Worm (Caenorhabditis elegans) whole organism, mixed stage, embryonic: ENCODE measurements around the gene ZC155.4.

ENCODE experiments used
- M03D4.4 ChIP-seq: sonication (generic microtip); optimal IDR thresholded peaks from 2 replicates; lab custom pipeline; 2017; ENCODE audit warnings: mild to moderate bottlenecking, missing genetic modification characterization, missing compliant biosample characterization
- bed-3 ChIP-seq: fragments of 200-800 bp; sonication (Bioruptor generic); optimal IDR thresholded peaks from 3 replicates; lab custom pipeline; 2018; ENCODE audit warnings: mild to moderate bottlenecking, missing genetic modification characterization, moderate library complexity, missing compliant biosample characterization
- blmp-1 ChIP-seq: fragments of 150-350 bp; optimal IDR thresholded peaks from 2 replicates; lab custom pipeline; 2014; ENCODE audit warnings: missing biosample characterization, missing genetic modification characterization
- ceh-39 ChIP-seq: fragments of 150-350 bp; optimal IDR thresholded peaks from 2 replicates; lab custom pipeline; 2014; ENCODE audit warnings: missing biosample characterization, missing genetic modification characterization
- ceh-43 ChIP-seq: fragments of 200-800 bp; sonication (Bioruptor generic); optimal IDR thresholded peaks from 2 replicates; lab custom pipeline; 2018; ENCODE audit warnings: mild to moderate bottlenecking, missing genetic modification characterization, moderate library complexity, missing compliant biosample characterization
- ceh-83 ChIP-seq: fragments of 200-800 bp; sonication (Bioruptor generic); optimal IDR thresholded peaks from 2 replicates; lab custom pipeline; 2018; ENCODE audit warnings: mild to moderate bottlenecking, missing genetic modification characterization, missing compliant biosample characterization
- ces-1 ChIP-seq: fragments of 150-350 bp; optimal IDR thresholded peaks from 2 replicates; lab custom pipeline; 2014; ENCODE audit warnings: missing biosample characterization, missing genetic modification reagents, missing genetic modification characterization
- cnd-1 ChIP-seq: fragments of 200-800 bp; sonication (Bioruptor generic); optimal IDR thresholded peaks from 2 replicates; lab custom pipeline; 2018; ENCODE audit warnings: mild to moderate bottlenecking, missing genetic modification characterization, missing compliant biosample characterization
- drap-1 ChIP-seq: fragments of 200-800 bp; sonication (Bioruptor generic); optimal IDR thresholded peaks from 3 replicates; lab custom pipeline; 2018; ENCODE audit warnings: mild to moderate bottlenecking, missing genetic modification characterization, missing compliant biosample characterization
- elt-1 ChIP-seq: sonication (generic microtip); optimal IDR thresholded peaks from 2 replicates; lab custom pipeline; 2017; ENCODE audit warnings: missing genetic modification characterization, mild to moderate bottlenecking, missing compliant biosample characterization, antibody characterized with exemption, moderate library complexity, borderline replicate concordance; ENCODE audit not compliant: insufficient read depth
- elt-3 ChIP-seq: fragments of 150-350 bp; optimal IDR thresholded peaks from 2 replicates; lab custom pipeline; 2014; ENCODE audit warnings: missing biosample characterization, missing genetic modification characterization
- flh-1 ChIP-seq: fragments of 200-800 bp; sonication (Bioruptor generic); optimal IDR thresholded peaks from 2 replicates; lab custom pipeline; 2018; ENCODE audit warnings: mild to moderate bottlenecking, missing genetic modification characterization, moderate library complexity, missing compliant biosample characterization
- ham-2 ChIP-seq: fragments of 200-800 bp; sonication (Bioruptor generic); optimal IDR thresholded peaks from 2 replicates; lab custom pipeline; 2018; ENCODE audit warnings: mild to moderate bottlenecking, missing genetic modification characterization, missing compliant biosample characterization
- hlh-1 ChIP-seq: fragments of 150-350 bp; optimal IDR thresholded peaks from 2 replicates; lab custom pipeline; 2014; ENCODE audit warnings: missing biosample characterization, missing genetic modification reagents, missing genetic modification characterization
- lin-13 ChIP-seq: fragments of 150-350 bp; optimal IDR thresholded peaks from 2 replicates; lab custom pipeline; 2014; ENCODE audit warnings: missing biosample characterization, missing genetic modification characterization
- lin-32 ChIP-seq: fragments of 200-800 bp; sonication (Bioruptor generic); optimal IDR thresholded peaks from 2 replicates; lab custom pipeline; 2018; ENCODE audit warnings: mild to moderate bottlenecking, missing genetic modification characterization, missing compliant biosample characterization
- lsy-2 ChIP-seq: fragments of 150-350 bp; optimal IDR thresholded peaks from 2 replicates; lab custom pipeline; 2014; ENCODE audit warnings: missing biosample characterization, missing genetic modification characterization
- mab-5 ChIP-seq: fragments of 150-350 bp; optimal IDR thresholded peaks from 2 replicates; lab custom pipeline; 2014; ENCODE audit warnings: missing biosample characterization, missing genetic modification characterization
- mep-1 ChIP-seq: fragments of 150-350 bp; optimal IDR thresholded peaks from 2 replicates; lab custom pipeline; 2017; ENCODE audit warnings: missing biosample characterization, missing genetic modification reagents, missing genetic modification characterization, inconsistent platforms
- mls-2 ChIP-seq: sonication (generic microtip); optimal IDR thresholded peaks from 2 replicates; lab custom pipeline; 2016; ENCODE audit warnings: mild to moderate bottlenecking, missing genetic modification characterization, moderate library complexity, missing compliant biosample characterization
- nhr-12 ChIP-seq: fragments of 150-350 bp; optimal IDR thresholded peaks from 2 replicates; lab custom pipeline; 2014; ENCODE audit warnings: missing biosample characterization, missing genetic modification characterization
- nhr-2 ChIP-seq: fragments of 150-350 bp; optimal IDR thresholded peaks from 2 replicates; lab custom pipeline; 2014; ENCODE audit warnings: missing biosample characterization, missing genetic modification characterization
- nhr-237 ChIP-seq: fragments of 150-350 bp; optimal IDR thresholded peaks from 2 replicates; lab custom pipeline; 2014; ENCODE audit warnings: missing biosample characterization, missing genetic modification characterization
- nhr-28 ChIP-seq: fragments of 150-350 bp; optimal IDR thresholded peaks from 2 replicates; lab custom pipeline; 2014; ENCODE audit warnings: missing biosample characterization, missing genetic modification characterization
- nhr-76 ChIP-seq: sonication (generic microtip); optimal IDR thresholded peaks from 2 replicates; lab custom pipeline; 2017; ENCODE audit warnings: missing biosample characterization, missing genetic modification characterization
- pha-4 ChIP-seq: fragments of 150-350 bp; optimal IDR thresholded peaks from 2 replicates; lab custom pipeline; 2018; ENCODE audit warnings: missing biosample characterization, missing genetic modification reagents, missing genetic modification characterization
- sem-2 ChIP-seq: fragments of 200-800 bp; sonication (Bioruptor generic); optimal IDR thresholded peaks from 2 replicates; lab custom pipeline; 2018; ENCODE audit warnings: mild to moderate bottlenecking, missing genetic modification characterization, missing compliant biosample characterization
- snpc-4 ChIP-seq: fragments of 150-350 bp; optimal IDR thresholded peaks from 2 replicates; lab custom pipeline; 2014; ENCODE audit warnings: missing biosample characterization, missing genetic modification characterization
- sptf-1 ChIP-seq: sonication (generic microtip); optimal IDR thresholded peaks from 2 replicates; lab custom pipeline; 2017; ENCODE audit warnings: mild to moderate bottlenecking, missing genetic modification characterization, moderate library complexity, missing compliant biosample characterization
- tbx-8 ChIP-seq: fragments of 200-800 bp; sonication (Bioruptor generic); optimal IDR thresholded peaks from 2 replicates; lab custom pipeline; 2018; ENCODE audit warnings: mild to moderate bottlenecking, missing genetic modification characterization, moderate library complexity, missing compliant biosample characterization
- unc-120 ChIP-seq: sonication (generic microtip); optimal IDR thresholded peaks from 2 replicates; lab custom pipeline; 2017; ENCODE audit warnings: missing genetic modification characterization, missing compliant biosample characterization; ENCODE audit not compliant: poor library complexity, severe bottlenecking
- unc-39 ChIP-seq: fragments of 150-350 bp; optimal IDR thresholded peaks from 2 replicates; lab custom pipeline; 2014; ENCODE audit warnings: missing biosample characterization, missing genetic modification characterization
- unc-62 ChIP-seq: fragments of 150-350 bp; optimal IDR thresholded peaks from 2 replicates; lab custom pipeline; 2014; ENCODE audit warnings: missing biosample characterization, missing genetic modification reagents, missing genetic modification characterization
- zip-8 ChIP-seq: fragments of 150-350 bp; optimal IDR thresholded peaks from 2 replicates; lab custom pipeline; 2014; ENCODE audit warnings: missing biosample characterization, missing genetic modification characterization
- ztf-11 ChIP-seq: fragments of 150-350 bp; optimal IDR thresholded peaks from 2 replicates; lab custom pipeline; 2014; ENCODE audit warnings: missing biosample characterization, missing genetic modification characterization

The ZC155.4 gene

ce11 chrIII:5233140-5233539 lies 17.9 kb upstream of the ZC155.4 start:
- no peak for TF ChIP-seq lsy-2
- TF ChIP-seq pha-4: peak; percentile 35

ce11 chrIII:5230415-5230814 lies 15.1 kb upstream of the ZC155.4 start, which contains the start of gene prmt-5:
Gene prmt-5, plus strand, starts transcription at chrIII:5230555.
- TF ChIP-seq ceh-83 (GFP tag; lab: Kevin White, UChicago) (no peak), cnd-1 (tag; lab: Kevin White, UChicago) (no peak), pha-4 (no peak), unc-120 (no peak), ceh-43 (GFP tag; lab: Kevin White, UChicago) (no peak), bed-3 (GFP tag; lab: Kevin White, UChicago) (no peak), unc-62 (GFP tag; lab: Kevin White, UChicago) (no peak), zip-8 (no peak), unc-39 (no peak), nhr-76 (tag; lab: Kevin White, UChicago) (no peak), elt-1 (tag; lab: Kevin White, UChicago) (no peak), sem-2 (no peak), mab-5 (tag; lab: Kevin White, UChicago) (no peak), mls-2 (no peak), tbx-8 (no peak)

ce11 chrIII:5229511-5230250 lies 14.4 kb upstream of the ZC155.4 start:
- TF ChIP-seq bed-3 (GFP tag; lab: Kevin White, UChicago) (no peak), ceh-43 (GFP tag; lab: Kevin White, UChicago) (no peak), lin-13 (tag; lab: Kevin White, UChicago) (no peak), lsy-2 (no peak), cnd-1 (tag; lab: Kevin White, UChicago) (no peak), mep-1 (tag; lab: Kevin White, UChicago) (no peak), nhr-28 (no peak), flh-1 (GFP tag; lab: Kevin White, UChicago) (no peak), unc-39 (no peak)
- TF ChIP-seq, all 35 proteins: peak for 0

ce11 chrIII:5228839-5229238 lies 13.6 kb upstream of the ZC155.4 start:
- no peak for TF ChIP-seq ztf-11 (tag; lab: Kevin White, UChicago)
- no peak for TF ChIP-seq ces-1 (GFP tag; lab: Kevin White, UChicago)
- TF ChIP-seq flh-1 (GFP tag; lab: Kevin White, UChicago): no peak
- TF ChIP-seq sem-2: no peak
- TF ChIP-seq nhr-28: no peak
- no peak for TF ChIP-seq tbx-8
- no peak for TF ChIP-seq mab-5 (tag; lab: Kevin White, UChicago)
- no peak for TF ChIP-seq nhr-2 (tag; lab: Kevin White, UChicago)
- no peak for TF ChIP-seq blmp-1
- TF ChIP-seq lin-13 (tag; lab: Kevin White, UChicago): no peak
- TF ChIP-seq drap-1: no peak
- TF ChIP-seq ceh-43 (GFP tag; lab: Kevin White, UChicago): no peak
- no peak for TF ChIP-seq mep-1 (tag; lab: Kevin White, UChicago)
- no peak for TF ChIP-seq lsy-2
- TF ChIP-seq pha-4: no peak
- TF ChIP-seq nhr-237 (tag; lab: Kevin White, UChicago): no peak
- TF ChIP-seq snpc-4 (tag; lab: Kevin White, UChicago): no peak
- TF ChIP-seq, all 35 proteins: peak for 0

ce11 chrIII:5227831-5228467 lies 12.7 kb upstream of the ZC155.4 start, which contains the start of the genes C34E10.12, C34E10.10 and atp-2:
Gene C34E10.12, minus strand, starts transcription at chrIII:5227881.
Gene C34E10.10, minus strand, starts transcription at chrIII:5227884.
Gene atp-2, plus strand, starts transcription at chrIII:5228417.
- TF ChIP-seq nhr-237 (tag; lab: Kevin White, UChicago) (peak; percentile 80), lsy-2 (peak; percentile 84), cnd-1 (tag; lab: Kevin White, UChicago) (no peak), blmp-1 (no peak), nhr-28 (no peak), hlh-1 (tag; lab: Kevin White, UChicago) (peak; percentile 48), ham-2 (GFP tag; lab: Kevin White, UChicago) (peak; percentile 90), bed-3 (GFP tag; lab: Kevin White, UChicago) (no peak), nhr-2 (tag; lab: Kevin White, UChicago) (no peak), zip-8 (no peak), ceh-39 (tag; lab: Kevin White, UChicago) (peak; percentile 50), mls-2 (no peak), ceh-83 (GFP tag; lab: Kevin White, UChicago) (no peak), unc-120 (peak; percentile 80), nhr-76 (tag; lab: Kevin White, UChicago) (no peak), snpc-4 (tag; lab: Kevin White, UChicago) (no peak), unc-62 (GFP tag; lab: Kevin White, UChicago) (peak; percentile 22), lin-13 (tag; lab: Kevin White, UChicago) (peak; percentile 59), mep-1 (tag; lab: Kevin White, UChicago) (peak; percentile 92), mab-5 (tag; lab: Kevin White, UChicago) (no peak), flh-1 (GFP tag; lab: Kevin White, UChicago) (no peak), tbx-8 (peak; percentile 4), sem-2 (no peak), elt-3 (tag; lab: Kevin White, UChicago) (no peak), lin-32 (no peak), sptf-1 (peak; percentile 66), pha-4 (peak; percentile 61), ceh-43 (GFP tag; lab: Kevin White, UChicago) (no peak), unc-39 (no peak), ztf-11 (tag; lab: Kevin White, UChicago) (no peak), nhr-12 (tag; lab: Kevin White, UChicago) (no peak), ces-1 (GFP tag; lab: Kevin White, UChicago) (peak; percentile 61), M03D4.4 (tag; lab: Kevin White, UChicago) (no peak), elt-1 (tag; lab: Kevin White, UChicago) (no peak)
